Fruit fly (Drosophila melanogaster) whole organism, prepupa: Measurements from ENCODE around the gene CG9522.

Experiments
- Blimp-1 ChIP-seq: fragments of 200-800 bp; sonication (Bioruptor generic); optimal IDR thresholded peaks from 3 replicates; lab custom pipeline; 2017; ENCODE audit warnings: missing biosample characterization, missing genetic modification characterization, mild to moderate bottlenecking, moderate library complexity, missing genetic modification reagents
- CG10631 ChIP-seq: fragments of 200-800 bp; sonication (Bioruptor generic); optimal IDR thresholded peaks from 2 replicates; lab custom pipeline; 2016; ENCODE audit warnings: missing biosample characterization, missing genetic modification characterization
- CG10669 ChIP-seq: fragments of 200-800 bp; sonication (Bioruptor generic); optimal IDR thresholded peaks from 3 replicates; lab custom pipeline; 2018; ENCODE audit warnings: missing biosample characterization, mild to moderate bottlenecking, missing genetic modification characterization, moderate library complexity
- CG11294 ChIP-seq: fragments of 200-800 bp; sonication (Bioruptor generic); IDR thresholded peaks from 2 replicates; pipeline ENCODE4 v1.3.6; 2022; ENCODE audit warnings: missing biosample characterization, missing genetic modification characterization
- CG11762 ChIP-seq: fragments of 200-800 bp; sonication (Bioruptor generic); optimal IDR thresholded peaks from 3 replicates; lab custom pipeline; 2016; ENCODE audit warnings: missing biosample characterization, missing genetic modification characterization; ENCODE audit not compliant: insufficient read depth
- CG11902 ChIP-seq: fragments of 200-800 bp; sonication (Bioruptor generic); optimal IDR thresholded peaks from 3 replicates; lab custom pipeline; 2016; ENCODE audit warnings: missing biosample characterization, missing genetic modification characterization
- CG3032 ChIP-seq: fragments of 200-800 bp; optimal IDR thresholded peaks from 2 replicates; lab custom pipeline; 2019; ENCODE audit warnings: missing biosample characterization, mild to moderate bottlenecking, missing genetic modification characterization, moderate library complexity
- CG32006 ChIP-seq: fragments of 200-800 bp; sonication (Bioruptor generic); optimal IDR thresholded peaks from 3 replicates; lab custom pipeline; 2017; ENCODE audit warnings: missing biosample characterization, mild to moderate bottlenecking, missing genetic modification characterization
- CG34406 ChIP-seq: fragments of 200-800 bp; sonication (Bioruptor generic); optimal IDR thresholded peaks from 3 replicates; lab custom pipeline; 2016; ENCODE audit warnings: missing biosample characterization, missing genetic modification characterization
- CG4318 ChIP-seq: fragments of 200-800 bp; sonication (Bioruptor generic); optimal IDR thresholded peaks from 3 replicates; lab custom pipeline; 2017; ENCODE audit warnings: missing biosample characterization, mild to moderate bottlenecking, missing genetic modification characterization
- CG6163 ChIP-seq: fragments of 200-800 bp; sonication (Bioruptor generic); IDR thresholded peaks from 3 replicates; pipeline ENCODE4 v1.3.6; 2022; ENCODE audit warnings: missing biosample characterization, missing genetic modification characterization
- CG6276 ChIP-seq: fragments of 200-800 bp; sonication (Bioruptor generic); optimal IDR thresholded peaks from 2 replicates; lab custom pipeline; 2017; ENCODE audit warnings: missing biosample characterization, mild to moderate bottlenecking, missing genetic modification characterization
- CG6792 ChIP-seq: fragments of 200-800 bp; sonication (Bioruptor generic); optimal IDR thresholded peaks from 3 replicates; lab custom pipeline; 2016; ENCODE audit warnings: missing biosample characterization, missing genetic modification characterization
- CG6854 ChIP-seq: fragments of 200-800 bp; sonication (Bioruptor generic); optimal IDR thresholded peaks from 2 replicates; lab custom pipeline; 2017; ENCODE audit warnings: missing biosample characterization, mild to moderate bottlenecking, missing genetic modification characterization
- CG8119 ChIP-seq: fragments of 200-800 bp; sonication (Bioruptor generic); IDR thresholded peaks from 3 replicates; pipeline ENCODE4 v1.3.6; 2022; ENCODE audit warnings: missing biosample characterization, missing genetic modification characterization
- CG8632 ChIP-seq: fragments of 200-800 bp; sonication (Bioruptor generic); optimal IDR thresholded peaks from 3 replicates; lab custom pipeline; 2016; ENCODE audit warnings: missing biosample characterization, missing genetic modification characterization
- CG9139 ChIP-seq: fragments of 200-800 bp; sonication (Bioruptor generic); optimal IDR thresholded peaks from 3 replicates; lab custom pipeline; 2017; ENCODE audit warnings: missing biosample characterization, mild to moderate bottlenecking, missing genetic modification characterization
- Eip78C ChIP-seq: fragments of 200-800 bp; sonication (Bioruptor generic); peaks from one replicate; lab custom pipeline; 2016; ENCODE audit warnings: missing biosample characterization, missing genetic modification characterization
- Eip93F ChIP-seq: fragments of 200-800 bp; sonication (Bioruptor generic); optimal IDR thresholded peaks from 2 replicates; lab custom pipeline; 2016; ENCODE audit warnings: missing biosample characterization, mild to moderate bottlenecking, missing genetic modification characterization
- Ets21C ChIP-seq: fragments of 200-800 bp; sonication (Bioruptor generic); optimal IDR thresholded peaks from 3 replicates; lab custom pipeline; 2016; ENCODE audit warnings: missing biosample characterization, missing genetic modification characterization
- Ets96B ChIP-seq: fragments of 200-800 bp; optimal IDR thresholded peaks from 2 replicates; lab custom pipeline; 2019; ENCODE audit warnings: missing biosample characterization, mild to moderate bottlenecking, missing genetic modification characterization, moderate library complexity
- Hr38 ChIP-seq: sonication (Bioruptor generic); optimal IDR thresholded peaks from 2 replicates; lab custom pipeline; 2016; ENCODE audit warnings: missing biosample characterization, missing genetic modification characterization
- Hr39 ChIP-seq: fragments of 200-800 bp; sonication (Bioruptor generic); optimal IDR thresholded peaks from 2 replicates; lab custom pipeline; 2016; ENCODE audit warnings: missing biosample characterization, missing genetic modification characterization
- Hr4 ChIP-seq: fragments of 200-800 bp; sonication (Bioruptor generic); optimal IDR thresholded peaks from 3 replicates; lab custom pipeline; 2016; ENCODE audit warnings: missing biosample characterization, missing genetic modification characterization
- OdsH ChIP-seq: fragments of 200-800 bp; sonication (Bioruptor generic); optimal IDR thresholded peaks from 3 replicates; lab custom pipeline; 2016; ENCODE audit warnings: missing biosample characterization, missing genetic modification characterization
- Smox ChIP-seq: fragments of 200-800 bp; sonication (Bioruptor generic); optimal IDR thresholded peaks from 3 replicates; lab custom pipeline; 2016; ENCODE audit warnings: missing biosample characterization, missing genetic modification characterization
- Sox102F ChIP-seq: fragments of 200-800 bp; sonication (Bioruptor generic); optimal IDR thresholded peaks from 2 replicates; lab custom pipeline; 2016; ENCODE audit warnings: missing biosample characterization, mild to moderate bottlenecking, missing genetic modification characterization
- Sox15 ChIP-seq: fragments of 200-800 bp; sonication (Bioruptor generic); optimal IDR thresholded peaks from 3 replicates; lab custom pipeline; 2016; ENCODE audit warnings: missing biosample characterization, missing genetic modification characterization
- achi ChIP-seq: fragments of 200-800 bp; sonication (Bioruptor generic); optimal IDR thresholded peaks from 3 replicates; lab custom pipeline; 2016; ENCODE audit warnings: missing biosample characterization, missing genetic modification characterization
- acj6 ChIP-seq: fragments of 200-800 bp; sonication (Bioruptor generic); optimal IDR thresholded peaks from 3 replicates; lab custom pipeline; 2016; ENCODE audit warnings: missing biosample characterization, missing genetic modification characterization
- cyc ChIP-seq: fragments of 200-800 bp; sonication (Bioruptor generic); optimal IDR thresholded peaks from 3 replicates; lab custom pipeline; 2016; ENCODE audit warnings: missing biosample characterization, missing genetic modification characterization
- dac ChIP-seq: fragments of 200-800 bp; sonication (Bioruptor generic); optimal IDR thresholded peaks from 2 replicates; lab custom pipeline; 2017; ENCODE audit warnings: missing biosample characterization, mild to moderate bottlenecking, missing genetic modification characterization
- dsx ChIP-seq: fragments of 200-800 bp; optimal IDR thresholded peaks from 3 replicates; lab custom pipeline; 2019; ENCODE audit warnings: missing biosample characterization, mild to moderate bottlenecking, missing genetic modification characterization, moderate library complexity; ENCODE audit not compliant: poor library complexity, severe bottlenecking
- eg ChIP-seq: fragments of 200-800 bp; sonication (Bioruptor generic); IDR thresholded peaks from 3 replicates; pipeline ENCODE4 v1.3.6; 2022; ENCODE audit warnings: missing biosample characterization, missing genetic modification characterization
- esn ChIP-seq: fragments of 200-800 bp; sonication (Bioruptor generic); optimal IDR thresholded peaks from 2 replicates; lab custom pipeline; 2016; ENCODE audit warnings: missing biosample characterization, mild to moderate bottlenecking, missing genetic modification characterization, moderate library complexity
- fkh ChIP-seq: fragments of 200-800 bp; sonication (Bioruptor generic); optimal IDR thresholded peaks from 3 replicates; lab custom pipeline; 2017; ENCODE audit warnings: missing biosample characterization, mild to moderate bottlenecking, missing genetic modification characterization, moderate library complexity
- lz ChIP-seq: fragments of 200-800 bp; sonication (Bioruptor generic); optimal IDR thresholded peaks from 3 replicates; lab custom pipeline; 2016; ENCODE audit warnings: missing biosample characterization, missing genetic modification characterization
- net ChIP-seq: fragments of 200-800 bp; sonication (Bioruptor generic); optimal IDR thresholded peaks from 3 replicates; lab custom pipeline; 2016; ENCODE audit warnings: missing biosample characterization, missing genetic modification characterization
- pdm3 ChIP-seq: fragments of 200-800 bp; sonication (Bioruptor generic); optimal IDR thresholded peaks from 3 replicates; lab custom pipeline; 2016; ENCODE audit warnings: missing biosample characterization, missing genetic modification characterization
- salr ChIP-seq, 2 experiments: fragments of 200-800 bp; sonication (Bioruptor generic); optimal IDR thresholded peaks; 3 replicates each; lab custom pipeline; 2016 to 2018; ENCODE audit warnings: missing biosample characterization in 2 of 2, missing genetic modification characterization in 2 of 2, mild to moderate bottlenecking in 1 of 2
- spab ChIP-seq: fragments of 200-800 bp; sonication (Bioruptor generic); optimal IDR thresholded peaks from 2 replicates; lab custom pipeline; 2017; ENCODE audit warnings: missing biosample characterization, mild to moderate bottlenecking, missing genetic modification characterization, missing genetic modification reagents
- topi ChIP-seq: fragments of 200-800 bp; sonication (Bioruptor generic); optimal IDR thresholded peaks from 3 replicates; lab custom pipeline; 2016; ENCODE audit warnings: missing biosample characterization, missing genetic modification characterization

The CG9522 gene

DNA sequence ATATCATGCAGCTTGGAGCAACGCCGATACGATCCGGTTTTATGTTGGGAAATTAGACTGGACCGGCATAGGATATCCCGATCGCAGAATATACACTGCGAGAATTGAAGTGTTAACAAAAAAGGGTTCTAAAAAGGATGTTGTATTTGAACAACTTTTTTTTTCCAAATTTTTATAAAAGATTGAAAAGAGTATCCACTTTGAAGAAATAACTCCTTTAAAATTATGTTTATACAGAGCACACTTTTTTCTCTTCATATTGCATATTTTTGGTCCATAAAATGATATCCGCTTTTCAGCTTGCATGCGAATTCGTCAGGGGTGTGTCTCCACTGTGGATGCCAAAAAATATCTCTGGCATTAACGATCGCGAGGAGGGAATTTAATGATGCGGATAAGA, 43.7 kb upstream of the CG9522 start (continued):
- TF ChIP-seq Blimp-1 (no peak), Smox (GFP tag; lab: Kevin White, UChicago) (peak; percentile 37), CG10669 (GFP tag; lab: Kevin White, UChicago) (no peak), CG4318 (GFP tag; lab: Kevin White, UChicago) (peak; percentile 20), CG8119 (GFP tag; lab: Robert Waterston, UW) (peak; percentile 62), dsx (no peak), cyc (peak; percentile 31)

DNA sequence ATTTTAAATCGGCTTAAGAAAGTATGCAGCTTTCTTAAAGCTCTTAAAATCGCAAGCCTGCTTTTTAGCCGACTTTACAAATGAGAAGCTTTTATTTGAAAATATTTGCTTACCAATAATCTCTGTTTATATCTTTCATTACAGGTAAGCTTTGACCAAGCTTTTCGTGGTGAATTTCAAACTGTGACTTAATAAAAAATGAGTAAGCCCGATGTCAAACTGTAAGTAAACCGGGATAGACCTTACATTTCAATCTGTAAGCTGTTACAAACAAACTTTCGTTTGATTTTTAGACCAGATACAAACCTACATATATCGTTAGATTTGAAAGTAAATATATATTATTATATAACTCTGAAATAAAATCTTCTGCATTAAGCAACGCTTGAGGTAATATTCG, 36.9 kb upstream of the CG9522 start:
- TF ChIP-seq fkh (GFP tag; lab: Kevin White, UChicago): peak; percentile 25
- TF ChIP-seq esn (GFP tag; lab: Kevin White, UChicago): no peak
- TF ChIP-seq CG6792: no peak
- no peak for TF ChIP-seq Ets96B (tag; lab: Kevin White, UChicago)
- TF ChIP-seq, all 60 proteins: peak for 1

DNA sequence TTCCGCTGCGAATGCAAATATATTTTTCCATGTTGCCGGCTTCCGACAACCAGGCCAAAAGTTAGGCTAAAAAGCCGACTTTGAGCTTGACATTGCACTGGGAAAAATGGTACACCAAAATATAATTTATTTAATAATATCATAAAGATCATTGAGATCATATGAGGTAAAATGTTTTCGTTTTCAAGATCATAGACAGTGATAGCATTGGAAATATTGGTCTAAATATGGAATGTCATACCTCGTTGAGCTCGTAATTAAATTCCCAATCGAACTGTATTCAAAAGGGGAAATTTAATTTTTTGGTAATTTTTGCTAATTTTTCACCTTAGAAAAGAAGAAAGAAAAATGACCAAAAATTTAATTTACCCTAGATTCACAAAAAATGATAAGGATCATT, 35.4 kb upstream of the CG9522 start:
- TF ChIP-seq net (GFP tag; lab: Kevin White, UChicago): no peak
- TF ChIP-seq CG8119 (GFP tag; lab: Robert Waterston, UW): 0 out of 3 replicates have a peak, but pooled peaks have one; percentile 30
- TF ChIP-seq dac (GFP tag; lab: Kevin White, UChicago): peak; percentile 1
- peak; percentile 4 for TF ChIP-seq CG34406 (GFP tag; lab: Kevin White, UChicago)
- TF ChIP-seq CG6854 (GFP tag; lab: Kevin White, UChicago): no peak
- peak; percentile 65 for TF ChIP-seq Eip78C (GFP tag; lab: Kevin White, UChicago)
- TF ChIP-seq CG32006 (GFP tag; lab: Kevin White, UChicago): peak; percentile 67
- TF ChIP-seq spab (GFP tag; lab: Kevin White, UChicago): no peak
- TF ChIP-seq CG4318 (GFP tag; lab: Kevin White, UChicago): peak; percentile 21
- TF ChIP-seq Hr4 (GFP tag; lab: Kevin White, UChicago): peak; percentile 46
- TF ChIP-seq OdsH (GFP tag; lab: Kevin White, UChicago): peak; percentile 16

DNA sequence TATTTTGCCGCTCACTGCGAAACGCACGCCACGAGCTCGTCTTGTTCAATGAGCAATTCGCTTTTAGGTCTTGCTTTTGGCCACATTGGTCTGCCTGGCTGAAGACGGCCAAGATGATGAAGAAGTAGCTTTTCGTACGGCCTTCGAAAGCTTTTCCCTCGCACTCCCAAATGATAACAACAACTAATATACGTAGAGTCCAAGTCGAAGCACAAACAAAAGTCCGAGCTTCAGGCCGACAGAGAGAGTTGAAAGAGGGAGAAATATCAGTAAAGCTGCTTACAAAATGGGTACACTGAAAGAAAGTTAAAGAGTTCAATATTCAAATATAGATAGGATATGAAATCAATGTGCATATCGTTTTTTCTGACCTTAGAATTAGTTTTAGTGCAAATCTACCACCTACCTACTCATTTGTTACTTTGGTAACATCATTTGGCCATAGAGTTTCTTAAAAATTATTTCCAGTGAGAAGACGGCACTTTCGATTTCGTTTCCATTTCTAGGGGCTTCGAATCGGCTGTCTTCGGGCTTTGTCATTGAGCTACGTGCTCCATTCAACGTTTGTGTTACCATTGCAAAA, 34.0 kb upstream of the CG9522 start, which contains the start of the genes CG45064 and CG45065:
Gene CG45064, minus strand, starts transcription at position 51 of the 583 bp plus-strand sequence.
Gene CG45065, minus strand, starts transcription at position 51 of the 583 bp plus-strand sequence.
- TF ChIP-seq topi (GFP tag; lab: Kevin White, UChicago) (peak; percentile 85), cyc (peak; percentile 84), eg (GFP tag; lab: Robert Waterston, UW) (peak; percentile 94), CG9139 (GFP tag; lab: Kevin White, UChicago) (no peak), CG10631 (GFP tag; lab: Kevin White, UChicago) (peak; percentile 84), Sox15 (peak; percentile 86), CG3032 (tag; lab: Kevin White, UChicago) (peak; percentile 64), lz (GFP tag; lab: Kevin White, UChicago) (peak; percentile 86), Sox102F (GFP tag; lab: Kevin White, UChicago) (peak; percentile 88), CG32006 (GFP tag; lab: Kevin White, UChicago) (peak; percentile 94), Hr4 (GFP tag; lab: Kevin White, UChicago) (peak; percentile 97), CG34406 (GFP tag; lab: Kevin White, UChicago) (peak; percentile 90), Blimp-1 (peak; percentile 98), CG8119 (GFP tag; lab: Robert Waterston, UW) (peak; percentile 94), CG6163 (GFP tag; lab: Robert Waterston, UW) (peak; percentile 91), Eip93F (GFP tag; lab: Kevin White, UChicago) (peak; percentile 36), Eip78C (GFP tag; lab: Kevin White, UChicago) (peak; percentile 97), fkh (GFP tag; lab: Kevin White, UChicago) (peak; percentile 8), esn (GFP tag; lab: Kevin White, UChicago) (peak; percentile 92), acj6 (GFP tag; lab: Kevin White, UChicago) (peak; percentile 86), CG11762 (GFP tag; lab: Kevin White, UChicago) (peak; percentile 85), Hr38 (peak; percentile 41), CG4318 (GFP tag; lab: Kevin White, UChicago) (peak; percentile 87), net (GFP tag; lab: Kevin White, UChicago) (peak; percentile 88), Ets96B (tag; lab: Kevin White, UChicago) (peak; percentile 63), pdm3 (GFP tag; lab: Kevin White, UChicago) (peak; percentile 91), Ets21C (GFP tag; lab: Kevin White, UChicago) (peak; percentile 76), salr (GFP tag; optimal IDR thresholded peaks at IDR 0.05; lab: Kevin White, UChicago) (peak in 1 of 2 experiments; percentile 57), achi (peak; percentile 84), CG11902 (GFP tag; lab: Kevin White, UChicago) (peak; percentile 80), CG8632 (GFP tag; lab: Kevin White, UChicago) (peak; percentile 88), CG6276 (GFP tag; lab: Kevin White, UChicago) (peak; percentile 90), dsx (peak; percentile 82), CG11294 (GFP tag; lab: Robert Waterston, UW) (peak; percentile 62; the same call in 1 of the 2 replicates), Hr39 (GFP tag; lab: Kevin White, UChicago) (peak; percentile 89)
